Fruit fly (Drosophila melanogaster): ENCODE measurements around the gene PolA2.

Gene PolA2

DNA sequence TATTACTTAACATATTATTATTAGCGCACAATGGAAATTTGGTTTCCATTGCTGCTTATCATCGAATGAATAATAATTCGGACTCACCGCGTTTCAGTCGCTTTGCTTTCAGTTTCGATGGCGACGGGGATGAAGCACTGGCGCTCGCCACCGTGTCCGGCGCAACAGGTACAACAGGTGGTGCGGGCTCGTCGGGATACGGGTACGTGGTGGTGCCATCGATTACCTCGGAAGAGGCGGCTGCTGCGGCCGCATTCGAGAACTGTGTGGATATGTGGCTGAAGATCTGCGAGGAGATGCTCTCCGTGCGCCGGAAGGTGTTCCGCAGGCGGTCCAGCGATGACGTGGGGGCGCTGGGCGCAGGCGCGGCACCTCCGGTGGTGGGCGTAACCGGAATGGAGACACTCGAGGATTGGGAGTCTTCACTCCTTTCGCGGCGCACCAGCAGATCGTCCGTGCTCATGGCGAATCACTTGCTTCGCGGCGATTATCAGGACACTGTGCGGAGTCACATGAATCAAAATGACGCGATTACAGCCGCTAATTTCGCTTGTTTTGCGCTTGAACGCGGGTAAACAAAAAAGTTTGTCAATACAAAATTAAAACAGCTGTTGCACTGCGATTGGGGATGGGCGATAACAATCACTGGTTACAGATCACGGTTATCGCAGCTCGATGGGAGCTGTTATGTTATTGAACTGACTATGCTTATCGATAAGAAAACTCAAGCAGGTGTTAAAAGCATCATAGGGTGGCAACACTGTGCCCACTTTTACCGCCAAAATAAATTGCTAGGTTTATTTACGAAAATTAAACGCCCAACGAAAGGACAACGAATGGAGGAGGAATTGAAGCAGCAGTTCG, at the start of gene PolA2, which contains the start of gene CG31064:
PolA2 (plus strand) TSS at position 726 of the 864 bp plus-strand sequence.
CG31064 (minus strand) TSS at position 648 of the 864 bp plus-strand sequence.
- TF ChIP-seq Hr83 (GFP tag; optimal IDR thresholded peaks at IDR 0.05; ENCODE audit: poor library complexity, severe bottlenecking) (peak; percentile 4), dmrt93B (GFP tag; optimal IDR thresholded peaks at IDR 0.05) (no peak)

dm6 chr3R:27193079-27193478, 45.9 kb upstream of the PolA2 start:
- TF ChIP-seq Hr83 (GFP tag; optimal IDR thresholded peaks at IDR 0.05; ENCODE audit: poor library complexity, severe bottlenecking): no peak
- no peak for TF ChIP-seq GATAd (GFP tag; optimal IDR thresholded peaks at IDR 0.05)
- TF ChIP-seq psq (GFP tag; optimal IDR thresholded peaks at IDR 0.05): no peak

- TF ChIP-seq sv (GFP tag; optimal IDR thresholded peaks at IDR 0.05): no peak
- no peak for TF ChIP-seq brk (GFP tag; optimal IDR thresholded peaks at IDR 0.05)
- TF ChIP-seq Myc (optimal IDR thresholded peaks at IDR 0.05): no peak
- no peak for TF ChIP-seq woc (GFP tag; optimal IDR thresholded peaks at IDR 0.05)
- no peak for TF ChIP-seq pan (optimal IDR thresholded peaks at IDR 0.05)
- TF ChIP-seq GATAd (GFP tag; optimal IDR thresholded peaks at IDR 0.05): no peak
- TF ChIP-seq OdsH (GFP tag; optimal IDR thresholded peaks at IDR 0.05): peak; percentile 24
- peak; percentile 5 for TF ChIP-seq psq (GFP tag; optimal IDR thresholded peaks at IDR 0.05)
- TF ChIP-seq foxo (GFP tag; optimal IDR thresholded peaks at IDR 0.05): no peak
- TF ChIP-seq rgr (GFP tag; optimal IDR thresholded peaks at IDR 0.05): no peak
- TF ChIP-seq CG32264 (GFP tag; optimal IDR thresholded peaks at IDR 0.05): no peak
- no peak for TF ChIP-seq sage (GFP tag; optimal IDR thresholded peaks at IDR 0.05)
- TF ChIP-seq fru (GFP tag; optimal IDR thresholded peaks at IDR 0.05): peak; percentile 34
- peak; percentile 4 for TF ChIP-seq br (GFP tag; optimal IDR thresholded peaks at IDR 0.05)
- no peak for TF ChIP-seq tai (GFP tag; optimal IDR thresholded peaks at IDR 0.05)
- TF ChIP-seq CG9705 (GFP tag; optimal IDR thresholded peaks at IDR 0.05): no peak
- TF ChIP-seq Dif (GFP tag; optimal IDR thresholded peaks at IDR 0.05; ENCODE audit: partially characterized antibody): peak; percentile 66
- TF ChIP-seq Jra (GFP tag; optimal IDR thresholded peaks at IDR 0.05): no peak
- TF ChIP-seq N (GFP tag; optimal IDR thresholded peaks at IDR 0.05): no peak
- peak; percentile 65 to 68 for TF ChIP-seq dl (GFP tag; optimal IDR thresholded peaks at IDR 0.05; ENCODE audit: insufficient read depth in 1 of 2, partially characterized antibody in 2 of 2)
- TF ChIP-seq Hr78 (GFP tag; optimal IDR thresholded peaks at IDR 0.05): no peak
- peak; percentile 17 for TF ChIP-seq Hr83 (GFP tag; optimal IDR thresholded peaks at IDR 0.05; ENCODE audit: poor library complexity, severe bottlenecking)
- TF ChIP-seq Dfd (GFP tag; optimal IDR thresholded peaks at IDR 0.05): peak; percentile 19
- no peak for TF ChIP-seq Mio (GFP tag; optimal IDR thresholded peaks at IDR 0.05)
- no peak for TF ChIP-seq usp (GFP tag; optimal IDR thresholded peaks at IDR 0.05)
- peak; percentile 4 for TF ChIP-seq h (GFP tag; optimal IDR thresholded peaks at IDR 0.05)
Observed at dm6 chr3R:27194106-27194505, 44.9 kb upstream of the PolA2 start, which contains the start of gene Ser. Gene Ser, minus strand, starts transcription at chr3R:27194267.

- TF ChIP-seq brk (GFP tag; optimal IDR thresholded peaks at IDR 0.05) (no peak), psq (GFP tag; optimal IDR thresholded peaks at IDR 0.05) (no peak), OdsH (GFP tag; optimal IDR thresholded peaks at IDR 0.05) (no peak), GATAd (GFP tag; optimal IDR thresholded peaks at IDR 0.05) (no peak), Abd-B (GFP tag; optimal IDR thresholded peaks at IDR 0.05) (no peak), Sp1 (GFP tag; optimal IDR thresholded peaks at IDR 0.05) (no peak), woc (GFP tag; optimal IDR thresholded peaks at IDR 0.05) (no peak), sv (GFP tag; optimal IDR thresholded peaks at IDR 0.05) (no peak), Rel (GFP tag; optimal IDR thresholded peaks at IDR 0.05) (no peak), Rel (tag; optimal IDR thresholded peaks at IDR 0.05) (no peak), Mio (GFP tag; optimal IDR thresholded peaks at IDR 0.05) (no peak)
Observed at dm6 chr3R:27196866-27197265, 42.1 kb upstream of the PolA2 start.

- TF ChIP-seq Dfd (GFP tag; optimal IDR thresholded peaks at IDR 0.05) (no peak), Sp1 (GFP tag; optimal IDR thresholded peaks at IDR 0.05) (peak; percentile 3), rgr (GFP tag; optimal IDR thresholded peaks at IDR 0.05) (peak; percentile 18), brk (GFP tag; optimal IDR thresholded peaks at IDR 0.05) (no peak)
Observed at dm6 chr3R:27197581-27197980, 41.4 kb upstream of the PolA2 start.
